Fruit fly (Drosophila melanogaster) whole organism: ENCODE data around the gene msd5.

Experiments
- CG8478 ChIP-seq: fragments of >200 bp; optimal IDR thresholded peaks from 2 replicates; lab custom pipeline; 2018; ENCODE audit warnings: inconsistent platforms
- psq ChIP-seq: fragments of >200 bp; optimal IDR thresholded peaks from 2 replicates; lab custom pipeline; 2017
- usp ChIP-seq: fragments of >200 bp; optimal IDR thresholded peaks from 2 replicates; lab custom pipeline; 2017; ENCODE audit warnings: missing biosample characterization, missing genetic modification characterization, mixed read lengths

- no peak for TF ChIP-seq usp (GFP tag; lab: Kevin White, UChicago)
- TF ChIP-seq CG8478 (lab: Kevin White, UChicago): no peak
- TF ChIP-seq psq (lab: Kevin White, UChicago): no peak
These were observed 34.1 kb upstream of the msd5 start for dm6 chr3L:1366879-1367650.
